Fruit fly (Drosophila melanogaster) whole organism, embryonic: ENCODE data around the gene CG9171.

Experiments used
- Antp ChIP-seq: fragments of 200-800 bp; sonication (Bioruptor generic); optimal IDR thresholded peaks from 3 replicates; lab custom pipeline; 2016; ENCODE audit warnings: missing biosample characterization, missing genetic modification characterization
- CG10431 ChIP-seq: fragments of 200-800 bp; sonication (Bioruptor generic); optimal IDR thresholded peaks from 3 replicates; lab custom pipeline; 2018; ENCODE audit warnings: missing biosample characterization, mild to moderate bottlenecking, missing genetic modification characterization
- CG11093 ChIP-seq: fragments of 200-800 bp; sonication (Bioruptor generic); IDR thresholded peaks from 3 replicates; pipeline ENCODE4 v1.3.6; 2022; ENCODE audit warnings: missing biosample characterization, missing genetic modification characterization
- CG11247 ChIP-seq: fragments of 200-800 bp; sonication (Bioruptor generic); IDR thresholded peaks from 2 replicates; pipeline ENCODE4 v1.3.6; 2022; ENCODE audit warnings: missing biosample characterization, missing genetic modification characterization
- CG12299 ChIP-seq: fragments of 200-800 bp; sonication (Bioruptor generic); optimal IDR thresholded peaks from 2 replicates; lab custom pipeline; 2018; ENCODE audit warnings: missing biosample characterization, mild to moderate bottlenecking, missing genetic modification characterization
- CG12391 ChIP-seq: fragments of 200-800 bp; sonication (Bioruptor generic); optimal IDR thresholded peaks from 3 replicates; lab custom pipeline; 2018; ENCODE audit warnings: missing biosample characterization, mild to moderate bottlenecking, missing genetic modification characterization, moderate library complexity
- CG12659 ChIP-seq: fragments of 200-800 bp; sonication (Bioruptor generic); optimal IDR thresholded peaks from 3 replicates; lab custom pipeline; 2017; ENCODE audit warnings: mild to moderate bottlenecking, missing biosample characterization, missing genetic modification reagents, missing genetic modification characterization
- CG12744 ChIP-seq: fragments of 200-800 bp; sonication (Bioruptor generic); optimal IDR thresholded peaks from 2 replicates; lab custom pipeline; 2016; ENCODE audit warnings: missing biosample characterization, missing genetic modification characterization
- CG13296 ChIP-seq: fragments of 200-800 bp; sonication (Bioruptor generic); optimal IDR thresholded peaks from 3 replicates; lab custom pipeline; 2018; ENCODE audit warnings: missing biosample characterization, mild to moderate bottlenecking, missing genetic modification characterization
- CG13424 ChIP-seq: fragments of 200-800 bp; sonication (Bioruptor generic); optimal IDR thresholded peaks from 2 replicates; lab custom pipeline; 2019; ENCODE audit warnings: missing biosample characterization, mild to moderate bottlenecking, missing genetic modification characterization, moderate library complexity
- CG13624 ChIP-seq: fragments of 200-800 bp; sonication (Bioruptor generic); optimal IDR thresholded peaks from 2 replicates; lab custom pipeline; 2016; ENCODE audit warnings: missing biosample characterization, missing genetic modification characterization
- CG14050 ChIP-seq: fragments of 200-800 bp; sonication (Bioruptor generic); IDR thresholded peaks from 3 replicates; pipeline ENCODE4 v1.3.6; 2022; ENCODE audit warnings: missing biosample characterization, missing genetic modification characterization
- CG14965 ChIP-seq: fragments of 200-800 bp; sonication (Bioruptor generic); optimal IDR thresholded peaks from 2 replicates; lab custom pipeline; 2016; ENCODE audit warnings: missing biosample characterization, missing genetic modification characterization, borderline replicate concordance
- CG15011 ChIP-seq: fragments of 200-800 bp; sonication (Bioruptor generic); optimal IDR thresholded peaks from 3 replicates; lab custom pipeline; 2018; ENCODE audit warnings: missing biosample characterization, mild to moderate bottlenecking, missing genetic modification characterization
- CG15696 ChIP-seq: fragments of 200-800 bp; sonication (Bioruptor generic); optimal IDR thresholded peaks from 2 replicates; lab custom pipeline; 2019; ENCODE audit warnings: missing biosample characterization, mild to moderate bottlenecking, missing genetic modification characterization, moderate library complexity
- CG16813 ChIP-seq: fragments of 200-800 bp; sonication (Bioruptor generic); IDR thresholded peaks from 3 replicates; pipeline ENCODE4 v1.3.6; 2022; ENCODE audit warnings: missing biosample characterization, missing genetic modification characterization; ENCODE audit not compliant: partially characterized antibody
- CG17186 ChIP-seq: fragments of 200-800 bp; sonication (Bioruptor generic); optimal IDR thresholded peaks from 3 replicates; lab custom pipeline; 2017; ENCODE audit warnings: missing biosample characterization, missing genetic modification reagents, missing genetic modification characterization
- CG17912 ChIP-seq: fragments of 200-800 bp; sonication (Bioruptor generic); optimal IDR thresholded peaks from 2 replicates; lab custom pipeline; 2018; ENCODE audit warnings: missing biosample characterization, mild to moderate bottlenecking, missing genetic modification characterization
- CG18262 ChIP-seq: fragments of 200-800 bp; optimal IDR thresholded peaks from 3 replicates; lab custom pipeline; 2019; ENCODE audit warnings: missing biosample characterization, mild to moderate bottlenecking, missing genetic modification characterization, moderate library complexity
- CG18476 ChIP-seq: fragments of 200-800 bp; sonication (Bioruptor generic); optimal IDR thresholded peaks from 2 replicates; lab custom pipeline; 2016; ENCODE audit warnings: missing biosample characterization, mild to moderate bottlenecking, missing genetic modification characterization
- CG31224 ChIP-seq: fragments of 200-800 bp; sonication (Bioruptor generic); IDR thresholded peaks from 2 replicates; pipeline ENCODE4 v1.3.6; 2022; ENCODE audit warnings: missing biosample characterization, missing genetic modification characterization
- CG3726 ChIP-seq: fragments of 200-800 bp; sonication (Bioruptor generic); IDR thresholded peaks from 3 replicates; pipeline ENCODE4, ENCODE4 v1.3.6; 2022; ENCODE audit warnings: missing biosample characterization, missing genetic modification characterization
- CG42726 ChIP-seq: fragments of 200-800 bp; sonication (Bioruptor generic); IDR thresholded peaks from 2 replicates; pipeline ENCODE4 v1.3.6; 2022; ENCODE audit warnings: missing biosample characterization, missing genetic modification characterization; ENCODE audit not compliant: partially characterized antibody
- CG4282 ChIP-seq: fragments of 200-800 bp; sonication (Bioruptor generic); optimal IDR thresholded peaks from 2 replicates; lab custom pipeline; 2016; ENCODE audit warnings: missing biosample characterization, missing genetic modification characterization
- CG4617 ChIP-seq: fragments of 200-800 bp; sonication (Bioruptor generic); optimal IDR thresholded peaks from 3 replicates; lab custom pipeline; 2016; ENCODE audit warnings: missing biosample characterization, missing genetic modification characterization, borderline replicate concordance
- CG4820 ChIP-seq: fragments of 200-800 bp; sonication (Bioruptor generic); optimal IDR thresholded peaks from 3 replicates; lab custom pipeline; 2016; ENCODE audit warnings: missing biosample characterization, missing genetic modification characterization
- CG6765 ChIP-seq: fragments of 200-800 bp; sonication (Bioruptor generic); optimal IDR thresholded peaks from 3 replicates; lab custom pipeline; 2017; ENCODE audit warnings: missing biosample characterization, mild to moderate bottlenecking, missing genetic modification characterization
- CG7372 ChIP-seq: fragments of 200-800 bp; sonication (Bioruptor generic); IDR thresholded peaks from 2 replicates; pipeline ENCODE4 v1.3.6; 2022; ENCODE audit warnings: missing biosample characterization, missing genetic modification characterization
- CG8388 ChIP-seq: fragments of 200-800 bp; sonication (Bioruptor generic); optimal IDR thresholded peaks from 2 replicates; lab custom pipeline; 2019; ENCODE audit warnings: missing biosample characterization, mild to moderate bottlenecking, missing genetic modification characterization, moderate library complexity
- CG8924 ChIP-seq: fragments of 200-800 bp; optimal IDR thresholded peaks from 3 replicates; lab custom pipeline; 2019; ENCODE audit warnings: missing biosample characterization, mild to moderate bottlenecking, missing genetic modification characterization, moderate library complexity
- Dip2 ChIP-seq: fragments of 200-800 bp; sonication (Bioruptor generic); IDR thresholded peaks from 2 replicates; pipeline ENCODE4 v1.3.6; 2022; ENCODE audit warnings: missing biosample characterization, missing genetic modification characterization
- E2f1 ChIP-seq: fragments of 200-800 bp; sonication (Bioruptor generic); IDR thresholded peaks from 2 replicates; pipeline ENCODE4 v1.3.6; 2022; ENCODE audit warnings: missing biosample characterization, missing genetic modification characterization
- Ets65A ChIP-seq: fragments of 200-800 bp; sonication (Bioruptor generic); peaks from one replicate; lab custom pipeline; 2016; ENCODE audit warnings: missing biosample characterization, missing genetic modification characterization
- HLH4C ChIP-seq: fragments of 200-800 bp; sonication (Bioruptor generic); IDR thresholded peaks from 3 replicates; pipeline ENCODE4 v1.3.6; 2022; ENCODE audit warnings: missing biosample characterization, missing genetic modification characterization; ENCODE audit not compliant: partially characterized antibody
- Hr39 ChIP-seq: fragments of >200 bp; optimal IDR thresholded peaks from 2 replicates; lab custom pipeline; 2017
- Mad ChIP-seq: fragments of 200-800 bp; sonication (Bioruptor generic); optimal IDR thresholded peaks from 2 replicates; lab custom pipeline; 2016; ENCODE audit warnings: missing biosample characterization, missing genetic modification characterization
- Ravus ChIP-seq: fragments of 200-800 bp; sonication (Bioruptor generic); IDR thresholded peaks from 2 replicates; pipeline ENCODE4 v1.3.6; 2022; ENCODE audit warnings: missing biosample characterization, missing genetic modification characterization
- TFAM ChIP-seq: fragments of 200-800 bp; sonication (Bioruptor generic); optimal IDR thresholded peaks from 2 replicates; lab custom pipeline; 2017; ENCODE audit warnings: missing biosample characterization, missing genetic modification characterization, inconsistent platforms
- cg ChIP-seq: fragments of 200-800 bp; sonication (Bioruptor generic); optimal IDR thresholded peaks from 3 replicates; lab custom pipeline; 2019; ENCODE audit warnings: missing biosample characterization, mild to moderate bottlenecking, missing genetic modification characterization, moderate library complexity
- crol ChIP-seq: fragments of 200-800 bp; sonication (Bioruptor generic); IDR thresholded peaks from 2 replicates; pipeline ENCODE4 v1.3.6; 2022; ENCODE audit warnings: missing biosample characterization, missing genetic modification characterization
- dan ChIP-seq: fragments of 200-800 bp; sonication (Bioruptor generic); IDR thresholded peaks from 2 replicates; pipeline ENCODE4 v1.3.6; 2022; ENCODE audit warnings: missing biosample characterization, missing genetic modification characterization
- gro ChIP-seq: fragments of 200-800 bp; sonication (Bioruptor generic); optimal IDR thresholded peaks from 2 replicates; lab custom pipeline; 2016; ENCODE audit warnings: missing biosample characterization, missing genetic modification characterization
- jumu ChIP-seq: fragments of 200-800 bp; sonication (Bioruptor generic); optimal IDR thresholded peaks from 3 replicates; lab custom pipeline; 2016; ENCODE audit warnings: missing biosample characterization, missing genetic modification characterization
- kay ChIP-seq: fragments of 200-800 bp; sonication (Bioruptor generic); optimal IDR thresholded peaks from 2 replicates; lab custom pipeline; 2016; ENCODE audit warnings: missing biosample characterization, missing genetic modification characterization
- maf-S ChIP-seq: fragments of 200-800 bp; sonication (Bioruptor generic); optimal IDR thresholded peaks from 2 replicates; lab custom pipeline; 2016; ENCODE audit warnings: missing biosample characterization, missing genetic modification characterization
- sd ChIP-seq: fragments of 200-800 bp; sonication (Bioruptor generic); optimal IDR thresholded peaks from 3 replicates; lab custom pipeline; 2018; ENCODE audit warnings: missing biosample characterization, mild to moderate bottlenecking, missing genetic modification characterization, moderate library complexity
- tll ChIP-seq, 2 experiments: fragments of 200-800 bp in 1 of 2; fragments of >200 bp in 1 of 2; sonication (Bioruptor generic) in 1 of 2; optimal IDR thresholded peaks; 2 replicates each; lab custom pipeline; 2017 to 2019; ENCODE audit warnings: missing biosample characterization in 2 of 2, missing genetic modification characterization in 2 of 2, mild to moderate bottlenecking in 1 of 2, moderate library complexity in 1 of 2
- trem ChIP-seq: fragments of 200-800 bp; optimal IDR thresholded peaks from 3 replicates; lab custom pipeline; 2019; ENCODE audit warnings: missing biosample characterization, mild to moderate bottlenecking, missing genetic modification characterization, moderate library complexity
- usp ChIP-seq: fragments of >200 bp; optimal IDR thresholded peaks from 2 replicates; lab custom pipeline; 2017; ENCODE audit warnings: missing biosample characterization, missing genetic modification characterization

CG9171 gene

DNA sequence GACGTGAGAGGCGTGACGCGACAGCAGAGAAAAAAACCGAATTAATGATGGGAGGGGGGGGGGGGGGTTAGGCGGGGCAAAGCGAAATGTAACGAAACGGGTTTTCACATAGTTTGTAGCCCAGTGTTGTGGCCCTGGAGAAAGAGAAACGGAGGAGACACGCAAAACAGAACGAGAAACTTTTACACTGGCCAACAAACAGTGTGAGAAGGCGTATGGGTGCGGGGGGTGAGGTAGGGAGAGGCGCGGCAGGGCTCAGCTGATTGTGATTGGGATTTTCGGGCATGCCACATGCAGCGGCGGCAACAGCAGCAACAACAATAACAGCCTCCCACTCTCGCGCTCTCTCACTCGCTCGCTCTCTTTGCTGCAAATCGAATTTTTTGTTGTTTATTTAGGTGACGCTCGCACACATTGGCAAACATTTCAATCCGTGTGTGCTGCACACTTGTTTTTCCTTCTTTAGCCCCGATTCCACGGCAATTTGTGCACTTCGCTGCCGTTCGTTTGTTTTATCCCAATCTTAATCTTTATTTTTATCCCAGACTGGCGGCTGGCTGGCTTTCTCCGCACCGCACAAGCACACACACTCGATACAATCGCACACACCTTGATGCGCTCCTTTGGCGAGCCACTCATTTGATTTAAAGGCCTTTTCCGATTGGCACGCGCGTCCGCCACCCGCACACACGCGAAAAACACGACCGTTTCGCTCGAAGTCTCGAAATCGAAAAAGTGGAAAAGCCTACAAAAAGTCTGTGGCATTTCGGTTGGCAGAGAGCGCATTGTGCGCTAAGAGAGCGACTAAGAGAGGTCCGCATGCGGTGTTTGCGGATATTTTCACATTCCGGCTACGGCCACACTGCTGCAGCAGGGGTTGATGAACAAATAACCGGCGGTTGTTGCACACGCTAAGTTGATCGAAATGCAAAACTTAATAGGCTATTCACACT is at the start of gene CG9171 (continued):
- TF ChIP-seq CG31224 (GFP tag; lab: Robert Waterston, UW), result 0 out of 2 replicates have a peak, but pooled peaks have one; percentile 0
- peak; percentile 29 for TF ChIP-seq CG12299 (tag; lab: Kevin White, UChicago)
- TF ChIP-seq CG12659 (GFP tag; lab: Kevin White, UChicago), result peak; percentile 78
- TF ChIP-seq CG42726 (GFP tag; lab: Robert Waterston, UW), result peak; percentile 65
- TF ChIP-seq CG13624, result no peak
- TF ChIP-seq E2f1 (GFP tag; lab: Robert Waterston, UW), result no peak
- TF ChIP-seq jumu (GFP tag; lab: Kevin White, UChicago), result no peak
- no peak for TF ChIP-seq CG14965 (GFP tag; lab: Kevin White, UChicago)
- no peak for TF ChIP-seq Dip2 (GFP tag; lab: Robert Waterston, UW)
- TF ChIP-seq CG14050, result no peak
- TF ChIP-seq HLH4C (GFP tag; lab: Robert Waterston, UW), result no peak
- no peak for TF ChIP-seq Ravus (GFP tag; lab: Robert Waterston, UW)
- TF ChIP-seq usp (GFP tag; lab: Kevin White, UChicago), result no peak
- no peak for TF ChIP-seq CG15011 (GFP tag; lab: Kevin White, UChicago)
- peak; percentile 10 for TF ChIP-seq CG12744 (GFP tag; lab: Kevin White, UChicago)
- peak; percentile 71 for TF ChIP-seq trem
- no peak for TF ChIP-seq CG7372 (GFP tag; lab: Robert Waterston, UW)
- no peak; the same call in 2 of the 3 replicates for TF ChIP-seq CG16813 (GFP tag; lab: Robert Waterston, UW)
- peak; percentile 61 for TF ChIP-seq CG12391
- peak; percentile 29 for TF ChIP-seq CG10431
- no peak for TF ChIP-seq CG4820
- no peak for TF ChIP-seq Mad (GFP tag; lab: Kevin White, UChicago)
- TF ChIP-seq maf-S, result no peak
- no peak for TF ChIP-seq CG4617 (GFP tag; lab: Kevin White, UChicago)
- TF ChIP-seq CG8388 (GFP tag; lab: Kevin White, UChicago), result no peak
- no peak for TF ChIP-seq CG17912 (GFP tag; lab: Kevin White, UChicago)
- no peak for TF ChIP-seq dan (GFP tag; lab: Robert Waterston, UW)
- peak; percentile 54 for TF ChIP-seq CG13424 (tag; lab: Kevin White, UChicago)
- peak; percentile 55 for TF ChIP-seq gro (GFP tag; lab: Kevin White, UChicago)
- peak; percentile 9 for TF ChIP-seq CG13296 (GFP tag; lab: Kevin White, UChicago)
- no peak for TF ChIP-seq CG8924
- TF ChIP-seq tll (GFP tag; optimal IDR thresholded peaks at IDR 0.05; lab: Kevin White, UChicago), result peak in 1 of 2 experiments; percentile 9
- TF ChIP-seq CG18476 (GFP tag; lab: Kevin White, UChicago), result no peak
- peak; percentile 71 for TF ChIP-seq CG17186 (GFP tag; lab: Kevin White, UChicago)
- TF ChIP-seq kay (GFP tag; lab: Kevin White, UChicago), result no peak
- no peak for TF ChIP-seq CG15696 (tag; lab: Kevin White, UChicago)
- no peak for TF ChIP-seq CG11247 (GFP tag; lab: Robert Waterston, UW)
- no peak for TF ChIP-seq CG3726 (GFP tag; lab: Robert Waterston, UW)
- no peak for TF ChIP-seq CG6765 (GFP tag; lab: Kevin White, UChicago)
- peak; percentile 59 for TF ChIP-seq sd (tag; lab: Kevin White, UChicago)
- TF ChIP-seq cg, result peak; percentile 65
- TF ChIP-seq CG11093 (GFP tag; lab: Robert Waterston, UW), result no peak
- TF ChIP-seq CG4282 (GFP tag; lab: Kevin White, UChicago), result no peak
- TF ChIP-seq TFAM (GFP tag; lab: Kevin White, UChicago), result no peak
- peak; percentile 77 for TF ChIP-seq Ets65A (GFP tag; lab: Kevin White, UChicago)
- TF ChIP-seq CG18262 (tag; lab: Kevin White, UChicago), result no peak
- TF ChIP-seq Antp (GFP tag; lab: Kevin White, UChicago), result peak; percentile 29
- peak; percentile 99 for TF ChIP-seq crol
- no peak for TF ChIP-seq Hr39
